Worm (Caenorhabditis elegans) whole organism, L2 larva: ENCODE data around the gene str-150.

Experiments used
- C34F6.9 ChIP-seq: fragments of 150-350 bp; optimal IDR thresholded peaks from 2 replicates; lab custom pipeline; 2014; ENCODE audit warnings: missing biosample characterization, missing genetic modification characterization
- F13H6.1 ChIP-seq: sonication (generic microtip); optimal IDR thresholded peaks from 2 replicates; lab custom pipeline; 2016; ENCODE audit warnings: missing genetic modification characterization, missing compliant biosample characterization
- R02D3.7 ChIP-seq: fragments of 150-350 bp; optimal IDR thresholded peaks from 2 replicates; lab custom pipeline; 2014; ENCODE audit warnings: missing biosample characterization, missing genetic modification characterization
- Y55F3AM.14 ChIP-seq: fragments of 200-800 bp; sonication (Bioruptor generic); optimal IDR thresholded peaks from 2 replicates; lab custom pipeline; 2018; ENCODE audit warnings: mild to moderate bottlenecking, missing genetic modification characterization, missing compliant biosample characterization
- ZK546.5 ChIP-seq: sonication (generic microtip); optimal IDR thresholded peaks from 2 replicates; lab custom pipeline; 2017; ENCODE audit warnings: missing biosample characterization, missing genetic modification characterization
- aly-2 ChIP-seq: fragments of 150-350 bp; optimal IDR thresholded peaks from 2 replicates; lab custom pipeline; 2014; ENCODE audit warnings: missing biosample characterization, missing genetic modification characterization
- ama-1 ChIP-seq: fragments of 150-350 bp; optimal IDR thresholded peaks from 2 replicates; lab custom pipeline; 2018; ENCODE audit warnings: inconsistent platforms
- blmp-1 ChIP-seq: sonication (generic microtip); optimal IDR thresholded peaks from 2 replicates; lab custom pipeline; 2017; ENCODE audit warnings: missing genetic modification characterization, mild to moderate bottlenecking, missing compliant biosample characterization, antibody characterized with exemption, moderate library complexity; ENCODE audit not compliant: insufficient read depth
- ceh-16 ChIP-seq: fragments of 150-350 bp; optimal IDR thresholded peaks from 2 replicates; lab custom pipeline; 2014; ENCODE audit warnings: missing biosample characterization, missing genetic modification characterization
- crh-2 ChIP-seq: sonication (generic microtip); optimal IDR thresholded peaks from 2 replicates; lab custom pipeline; 2017; ENCODE audit warnings: missing biosample characterization, missing genetic modification characterization
- dmd-4 ChIP-seq: sonication (generic microtip); optimal IDR thresholded peaks from 2 replicates; lab custom pipeline; 2017; ENCODE audit warnings: missing biosample characterization, missing genetic modification characterization
- egl-27 ChIP-seq: sonication (generic microtip); optimal IDR thresholded peaks from 3 replicates; lab custom pipeline; 2017; ENCODE audit warnings: missing biosample characterization, missing genetic modification reagents, missing genetic modification characterization
- elt-1 ChIP-seq: fragments of 150-350 bp; optimal IDR thresholded peaks from 2 replicates; lab custom pipeline; 2014; ENCODE audit warnings: missing biosample characterization, missing genetic modification characterization
- elt-3 ChIP-seq: sonication (generic microtip); optimal IDR thresholded peaks from 2 replicates; lab custom pipeline; 2017; ENCODE audit warnings: missing biosample characterization, missing genetic modification characterization
- fos-1 ChIP-seq: fragments of 150-350 bp; optimal IDR thresholded peaks from 2 replicates; lab custom pipeline; 2014; ENCODE audit warnings: missing biosample characterization, missing genetic modification characterization
- lin-11 ChIP-seq: fragments of 150-350 bp; sonication (generic microtip); optimal IDR thresholded peaks from 2 replicates; lab custom pipeline; 2014; ENCODE audit warnings: missing biosample characterization, missing genetic modification characterization, inconsistent platforms, mixed read lengths
- lin-39 ChIP-seq: fragments of 150-350 bp; optimal IDR thresholded peaks from 2 replicates; lab custom pipeline; 2014; ENCODE audit warnings: missing biosample characterization, missing genetic modification reagents, missing genetic modification characterization
- lsy-2 ChIP-seq, 2 experiments: fragments of 150-350 bp in 1 of 2; sonication (generic microtip) in 1 of 2; optimal IDR thresholded peaks; 2 replicates each; lab custom pipeline; 2014 to 2017; ENCODE audit warnings: missing biosample characterization in 2 of 2, missing genetic modification characterization in 2 of 2
- mbf-1 ChIP-seq: sonication (generic microtip); optimal IDR thresholded peaks from 2 replicates; lab custom pipeline; 2017; ENCODE audit warnings: missing biosample characterization, missing genetic modification characterization
- nhr-10 ChIP-seq: sonication (generic microtip); optimal IDR thresholded peaks from 2 replicates; lab custom pipeline; 2017; ENCODE audit warnings: missing biosample characterization, missing genetic modification characterization
- nhr-11 ChIP-seq: fragments of 150-350 bp; optimal IDR thresholded peaks from 2 replicates; lab custom pipeline; 2014; ENCODE audit warnings: missing biosample characterization, missing genetic modification characterization
- nhr-12 ChIP-seq: fragments of 150-350 bp; optimal IDR thresholded peaks from 2 replicates; lab custom pipeline; 2014; ENCODE audit warnings: missing biosample characterization, missing genetic modification characterization
- nhr-129 ChIP-seq: fragments of 150-350 bp; optimal IDR thresholded peaks from 2 replicates; lab custom pipeline; 2014; ENCODE audit warnings: missing biosample characterization, missing genetic modification characterization
- nhr-21 ChIP-seq: fragments of 150-350 bp; optimal IDR thresholded peaks from 2 replicates; lab custom pipeline; 2014; ENCODE audit warnings: missing biosample characterization, missing genetic modification characterization
- nhr-237 ChIP-seq: fragments of 150-350 bp; optimal IDR thresholded peaks from 2 replicates; lab custom pipeline; 2014; ENCODE audit warnings: missing biosample characterization, missing genetic modification characterization
- nhr-25 ChIP-seq: fragments of 150-350 bp; sonication (generic microtip); optimal IDR thresholded peaks from 3 replicates; lab custom pipeline; 2014; ENCODE audit warnings: missing biosample characterization, missing genetic modification characterization
- nhr-6 ChIP-seq: fragments of 150-350 bp; optimal IDR thresholded peaks from 2 replicates; lab custom pipeline; 2014; ENCODE audit warnings: missing biosample characterization, missing genetic modification characterization
- nhr-77 ChIP-seq: fragments of 150-350 bp; optimal IDR thresholded peaks from 2 replicates; lab custom pipeline; 2014; ENCODE audit warnings: missing biosample characterization, missing genetic modification characterization
- peb-1 ChIP-seq: fragments of 150-350 bp; optimal IDR thresholded peaks from 2 replicates; lab custom pipeline; 2014; ENCODE audit warnings: missing biosample characterization, missing genetic modification characterization
- sem-4 ChIP-seq: fragments of 150-350 bp; optimal IDR thresholded peaks from 2 replicates; lab custom pipeline; 2014; ENCODE audit warnings: missing biosample characterization, missing genetic modification reagents, missing genetic modification characterization
- skn-1 ChIP-seq: sonication (generic microtip); optimal IDR thresholded peaks from 2 replicates; lab custom pipeline; 2017; ENCODE audit warnings: missing biosample characterization, missing genetic modification characterization
- sma-9 ChIP-seq, 2 experiments: fragments of 150-350 bp in 1 of 2; sonication (generic microtip) in 1 of 2; optimal IDR thresholded peaks; 2 replicates each; lab custom pipeline; 2014 to 2016; ENCODE audit warnings: missing genetic modification characterization in 2 of 2, mild to moderate bottlenecking in 1 of 2, missing biosample characterization in 1 of 2, missing compliant biosample characterization in 1 of 2, missing genetic modification reagents in 1 of 2, moderate library complexity in 1 of 2
- snpc-4 ChIP-seq: fragments of 150-350 bp; optimal IDR thresholded peaks from 2 replicates; lab custom pipeline; 2014; ENCODE audit warnings: missing biosample characterization, missing genetic modification characterization
- ztf-1 ChIP-seq: fragments of 200-800 bp; sonication (Bioruptor generic); conservative IDR thresholded peaks from 2 replicates; pipeline ENCODE4 v1.3.6; 2022; ENCODE audit warnings: missing genetic modification characterization, missing compliant biosample characterization
- ztf-11 ChIP-seq: sonication (generic microtip); optimal IDR thresholded peaks from 2 replicates; lab custom pipeline; 2017; ENCODE audit warnings: missing biosample characterization, missing genetic modification characterization
- ztf-4 ChIP-seq: fragments of 150-350 bp; optimal IDR thresholded peaks from 2 replicates; lab custom pipeline; 2014; ENCODE audit warnings: missing biosample characterization, missing genetic modification characterization

str-150 gene

ce11 chrV:16593792-16594059, 10.7 kb downstream of the str-150 start:
- TF ChIP-seq lsy-2 (tag; optimal IDR thresholded peaks at IDR 0.05; lab: Kevin White, UChicago) = no peak

ce11 chrV:16594514-16594913, 11.4 kb downstream of the str-150 start:
- no peak for TF ChIP-seq ztf-11 (tag; lab: Kevin White, UChicago)
- no peak for TF ChIP-seq ztf-1
- TF ChIP-seq nhr-6 = no peak
- TF ChIP-seq elt-1 = no peak
- TF ChIP-seq skn-1 (tag; lab: Kevin White, UChicago) = no peak
- TF ChIP-seq lin-11 (tag; lab: Kevin White, UChicago) = no peak
- peak; percentile 11 for TF ChIP-seq C34F6.9
- no peak for TF ChIP-seq R02D3.7 (tag; lab: Kevin White, UChicago)
- no peak for TF ChIP-seq nhr-11 (tag; lab: Kevin White, UChicago)
- TF ChIP-seq snpc-4 = no peak
- TF ChIP-seq sma-9 (GFP tag; optimal IDR thresholded peaks at IDR 0.05; lab: Kevin White, UChicago) = peak; percentile 14
- TF ChIP-seq sma-9 (tag; optimal IDR thresholded peaks at IDR 0.05; lab: Kevin White, UChicago) = no peak
- TF ChIP-seq ztf-4 = peak; percentile 7
- TF ChIP-seq dmd-4 = no peak
- TF ChIP-seq nhr-10 (tag; lab: Kevin White, UChicago) = no peak
- no peak for TF ChIP-seq nhr-77
- peak; percentile 50 for TF ChIP-seq nhr-129 (tag; lab: Kevin White, UChicago)
- TF ChIP-seq F13H6.1 = no peak
- no peak for TF ChIP-seq elt-3 (tag; lab: Kevin White, UChicago)

- peak; percentile 38 for TF ChIP-seq sma-9 (GFP tag; optimal IDR thresholded peaks at IDR 0.05; lab: Kevin White, UChicago)
- no peak for TF ChIP-seq sma-9 (tag; optimal IDR thresholded peaks at IDR 0.05; lab: Kevin White, UChicago)
- peak in 1 of 2 experiments; percentile 37 for TF ChIP-seq lsy-2 (tag; optimal IDR thresholded peaks at IDR 0.05; lab: Kevin White, UChicago)
- TF ChIP-seq blmp-1 (tag; lab: Kevin White, UChicago) = peak; percentile 9
- TF ChIP-seq nhr-129 (tag; lab: Kevin White, UChicago) = peak; percentile 33
- peak; percentile 56 for TF ChIP-seq fos-1
- TF ChIP-seq F13H6.1 = peak; percentile 25
- peak; percentile 70 for TF ChIP-seq ama-1 (lab: Kevin White, UChicago)
- TF ChIP-seq aly-2 = no peak
- no peak for TF ChIP-seq ZK546.5
- peak; percentile 20 for TF ChIP-seq crh-2 (tag; lab: Kevin White, UChicago)
- no peak for TF ChIP-seq nhr-237 (tag; lab: Kevin White, UChicago)
Observed at ce11 chrV:16595140-16595791, 12.2 kb downstream of the str-150 start, which contains the start of gene cpl-1. Gene cpl-1, minus strand, starts transcription at chrV:16595346.

ce11 chrV:16596102-16596501, 13.0 kb downstream of the str-150 start:
- TF ChIP-seq nhr-6 (no peak), sem-4 (tag; lab: Kevin White, UChicago) (no peak)

ce11 chrV:16598437-16598836, 15.4 kb downstream of the str-150 start:
- TF ChIP-seq lsy-2 (tag; optimal IDR thresholded peaks at IDR 0.05; lab: Kevin White, UChicago) (peak in 1 of 2 experiments; percentile 18), nhr-25 (no peak), C34F6.9 (no peak), ama-1 (lab: Kevin White, UChicago) (peak; percentile 29), nhr-129 (tag; lab: Kevin White, UChicago) (peak; percentile 21)

ce11 chrV:16599835-16600234, 16.8 kb downstream of the str-150 start:
- no peak for TF ChIP-seq nhr-129 (tag; lab: Kevin White, UChicago)
- TF ChIP-seq nhr-12 (tag; lab: Kevin White, UChicago) = no peak
- TF ChIP-seq Y55F3AM.14 (GFP tag; lab: Kevin White, UChicago) = no peak
- no peak for TF ChIP-seq ztf-11 (tag; lab: Kevin White, UChicago)
- TF ChIP-seq mbf-1 (tag; lab: Kevin White, UChicago) = no peak
- TF ChIP-seq ceh-16 (tag; lab: Kevin White, UChicago) = no peak
- no peak for TF ChIP-seq lsy-2 (tag; optimal IDR thresholded peaks at IDR 0.05; lab: Kevin White, UChicago)
- TF ChIP-seq snpc-4 = no peak
- no peak for TF ChIP-seq nhr-10 (tag; lab: Kevin White, UChicago)
- TF ChIP-seq lin-39 (tag; lab: Kevin White, UChicago) = no peak
- TF ChIP-seq F13H6.1 = no peak
- no peak for TF ChIP-seq sem-4 (tag; lab: Kevin White, UChicago)
- TF ChIP-seq nhr-21 = no peak
- TF ChIP-seq peb-1 = no peak
- no peak for TF ChIP-seq ztf-4
- no peak for TF ChIP-seq egl-27
